Worm (Caenorhabditis elegans): Measurements from ENCODE around the gene C05C10.2.

The C05C10.2 gene

DNA sequence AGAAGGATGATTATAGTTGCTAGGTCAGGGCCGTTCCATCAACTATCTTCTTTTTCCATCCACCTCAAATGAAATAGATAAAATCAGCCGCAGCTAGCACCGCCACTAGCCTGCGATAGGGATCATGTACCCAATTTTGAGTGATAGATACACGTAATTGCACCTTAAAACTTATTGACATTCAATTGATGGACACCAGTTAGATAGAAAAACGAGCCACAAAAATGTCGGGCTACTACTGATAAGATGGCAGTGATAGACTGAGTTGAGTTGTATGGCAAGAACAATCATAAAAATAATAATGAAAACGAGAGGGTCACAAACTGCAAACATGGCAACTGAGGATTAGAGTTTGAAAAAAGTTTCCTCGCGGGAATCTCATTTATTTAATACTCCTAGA is 30.2 kb upstream of the C05C10.2 start (continued):
- no peak for TF ChIP-seq nhr-120 (GFP tag; IDR thresholded peaks at IDR 0.05)
- TF ChIP-seq Y53G8AR.9 (GFP tag; conservative IDR thresholded peaks at IDR 0.05): no peak
- TF ChIP-seq dpl-1 (GFP tag; optimal IDR thresholded peaks at IDR 0.05): no peak
- no peak for TF ChIP-seq ztf-18 (tag; optimal IDR thresholded peaks at IDR 0.05)
- TF ChIP-seq ceh-91 (GFP tag; IDR thresholded peaks at IDR 0.05): no peak
- TF ChIP-seq sptf-2 (GFP tag; optimal IDR thresholded peaks at IDR 0.05): no peak
- TF ChIP-seq lin-40 (tag; optimal IDR thresholded peaks at IDR 0.05): no peak
- peak; percentile 71 for TF ChIP-seq ets-4 (GFP tag; optimal IDR thresholded peaks at IDR 0.05)
- no peak for TF ChIP-seq hmg-20 (GFP tag; IDR thresholded peaks at IDR 0.05)
- TF ChIP-seq egrh-3 (GFP tag; IDR thresholded peaks at IDR 0.05): no peak
- TF ChIP-seq sea-2 (GFP tag; IDR thresholded peaks at IDR 0.05): no peak
- no peak for TF ChIP-seq pha-4 (tag; optimal IDR thresholded peaks at IDR 0.05)
- peak; percentile 15; the same call in 1 of the 2 replicates for TF ChIP-seq egl-44 (GFP tag; IDR thresholded peaks at IDR 0.05)
- no peak for TF ChIP-seq chd-7 (tag; optimal IDR thresholded peaks at IDR 0.05)
- TF ChIP-seq unc-62 (GFP tag; optimal IDR thresholded peaks at IDR 0.05): peak; percentile 34
- TF ChIP-seq nfyb-1 (GFP tag; IDR thresholded peaks at IDR 0.05): peak; percentile 21; the same call in 1 of the 2 replicates
- no peak for TF ChIP-seq bed-2 (GFP tag; IDR thresholded peaks at IDR 0.05)
- peak; percentile 26 for TF ChIP-seq atf-7 (tag; optimal IDR thresholded peaks at IDR 0.05)
- no peak for TF ChIP-seq F49E8.2 (tag; optimal IDR thresholded peaks at IDR 0.05; ENCODE audit: insufficient read depth)
- TF ChIP-seq ceh-27 (GFP tag; optimal IDR thresholded peaks at IDR 0.05): no peak
- TF ChIP-seq ceh-79 (tag; optimal IDR thresholded peaks at IDR 0.05): no peak
- no peak for TF ChIP-seq C06A6.2 (GFP tag; conservative IDR thresholded peaks at IDR 0.05)
- no peak for TF ChIP-seq cebp-1 (GFP tag; IDR thresholded peaks at IDR 0.05)
- TF ChIP-seq cebp-1 (tag; optimal IDR thresholded peaks at IDR 0.05): no peak
- no peak for TF ChIP-seq efl-1 (GFP tag; optimal IDR thresholded peaks at IDR 0.05)
- no peak for TF ChIP-seq ceh-58 (GFP tag; IDR thresholded peaks at IDR 0.05)
- no peak for TF ChIP-seq cebp-2 (GFP tag; IDR thresholded peaks at IDR 0.05)
- peak; percentile 68; the same call in 1 of the 2 replicates for TF ChIP-seq lin-26 (GFP tag; IDR thresholded peaks at IDR 0.05)
- no peak for TF ChIP-seq gei-17 (GFP tag; optimal IDR thresholded peaks at IDR 0.05)
- TF ChIP-seq K12H6.12 (tag; optimal IDR thresholded peaks at IDR 0.05): no peak
- TF ChIP-seq fkh-3 (tag; optimal IDR thresholded peaks at IDR 0.05): no peak
- TF ChIP-seq lsy-27 (tag; optimal IDR thresholded peaks at IDR 0.05; ENCODE audit: borderline replicate concordance, insufficient read depth): no peak
- TF ChIP-seq F37B4.10 (GFP tag; IDR thresholded peaks at IDR 0.05): no peak

DNA sequence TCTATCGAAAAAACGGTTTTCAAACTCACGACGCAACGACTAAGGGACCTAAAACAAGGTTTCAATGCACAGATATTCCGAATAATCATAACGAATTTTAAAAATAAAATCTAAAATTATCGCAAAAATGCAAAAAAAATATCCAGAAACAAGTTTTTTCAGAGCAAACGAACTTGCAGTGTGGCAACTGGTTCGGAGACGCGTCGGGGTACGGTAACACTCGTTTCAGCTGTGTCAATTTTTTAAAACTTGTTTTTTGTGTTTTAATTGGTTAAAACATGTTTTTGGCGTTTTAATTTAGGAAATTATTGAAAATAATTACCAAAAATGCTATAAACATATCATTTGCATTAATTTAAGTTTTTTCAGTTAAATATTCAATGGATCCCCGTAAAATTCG is 29.6 kb upstream of the C05C10.2 start, which contains the start of gene C08H9.16:
C08H9.16 (plus strand) TSS at position 370 of the 400 bp plus-strand sequence.
- TF ChIP-seq let-607 (tag; optimal IDR thresholded peaks at IDR 0.05) (peak; percentile 89 to 94), lin-35 (GFP tag; optimal IDR thresholded peaks at IDR 0.05) (peak in 1 of 3 experiments; percentile 40), nfyb-1 (GFP tag; IDR thresholded peaks at IDR 0.05) (peak; percentile 69; the same call in 1 of the 2 replicates), Y56A3A.18 (GFP tag; IDR thresholded peaks at IDR 0.05) (no peak), tbx-9 (tag; optimal IDR thresholded peaks at IDR 0.05; ENCODE audit: borderline replicate concordance) (no peak), ceh-40 (GFP tag; IDR thresholded peaks at IDR 0.05) (no peak), aptf-2 (GFP tag; conservative IDR thresholded peaks at IDR 0.05) (no peak), xnd-1 (tag; optimal IDR thresholded peaks at IDR 0.05) (peak; percentile 8), ztf-3 (GFP tag; optimal IDR thresholded peaks at IDR 0.05) (no peak), unc-130 (GFP tag; optimal IDR thresholded peaks at IDR 0.05) (no peak), B0261.1 (tag; optimal IDR thresholded peaks at IDR 0.05) (no peak), F57C9.4 (tag; optimal IDR thresholded peaks at IDR 0.05) (no peak), lin-54 (GFP tag; optimal IDR thresholded peaks at IDR 0.05) (peak; percentile 48), F33H1.4 (GFP tag; IDR thresholded peaks at IDR 0.05) (peak; percentile 78), attf-3 (GFP tag; conservative IDR thresholded peaks at IDR 0.05) (no peak), die-1 (tag; optimal IDR thresholded peaks at IDR 0.05) (no peak), ceh-100 (GFP tag; IDR thresholded peaks at IDR 0.05) (no peak), akir-1 (GFP tag; optimal IDR thresholded peaks at IDR 0.05) (no peak), ztf-18 (tag; optimal IDR thresholded peaks at IDR 0.05) (no peak), T26A5.8 (tag; optimal IDR thresholded peaks at IDR 0.05) (no peak), lsy-27 (tag; optimal IDR thresholded peaks at IDR 0.05; ENCODE audit: borderline replicate concordance, insufficient read depth) (no peak)
